Worm (Caenorhabditis elegans) whole organism, L4 larva: ENCODE results near the gene F49C12.7.

Experiments used
- duxl-1 ChIP-seq: sonication (generic microtip); optimal IDR thresholded peaks from 2 replicates; lab custom pipeline; 2016; ENCODE audit warnings: mild to moderate bottlenecking, missing genetic modification characterization, moderate library complexity, missing compliant biosample characterization; ENCODE audit not compliant: poor library complexity
- lin-15B ChIP-seq: fragments of 150-350 bp; sonication (generic microtip); optimal IDR thresholded peaks from 3 replicates; lab custom pipeline; 2014; ENCODE audit warnings: missing biosample characterization, missing genetic modification characterization
- lin-39 ChIP-seq: fragments of 150-350 bp; optimal IDR thresholded peaks from 2 replicates; lab custom pipeline; 2014; ENCODE audit warnings: missing biosample characterization, missing genetic modification reagents, missing genetic modification characterization
- lsy-2 ChIP-seq, 2 experiments: fragments of 150-350 bp in 1 of 2; sonication (generic microtip) in 1 of 2; optimal IDR thresholded peaks; 2 replicates each; lab custom pipeline; 2014 to 2017; ENCODE audit warnings: missing biosample characterization in 2 of 2, missing genetic modification characterization in 2 of 2
- mep-1 ChIP-seq: fragments of 150-350 bp; sonication (generic microtip); optimal IDR thresholded peaks from 3 replicates; lab custom pipeline; 2014; ENCODE audit warnings: missing biosample characterization, missing genetic modification characterization
- nhr-76 ChIP-seq: fragments of 150-350 bp; optimal IDR thresholded peaks from 2 replicates; lab custom pipeline; 2014; ENCODE audit warnings: missing biosample characterization, missing genetic modification characterization
- nhr-77 ChIP-seq: fragments of 150-350 bp; optimal IDR thresholded peaks from 2 replicates; lab custom pipeline; 2014; ENCODE audit warnings: missing biosample characterization, missing genetic modification characterization
- unc-130 ChIP-seq: sonication (generic microtip); optimal IDR thresholded peaks from 2 replicates; lab custom pipeline; 2016; ENCODE audit warnings: missing genetic modification reagents, missing genetic modification characterization, missing compliant biosample characterization
- unc-62 ChIP-seq, 3 experiments: fragments of 150-350 bp in 1 of 3; sonication (generic microtip); optimal IDR thresholded peaks in 2 of 3; peaks in 1 of 3; 1 replicate in 1 of 3; 2 replicates in 2 of 3; lab custom pipeline; 2014 to 2017; ENCODE audit warnings: missing biosample characterization in 3 of 3, missing genetic modification characterization in 3 of 3, missing genetic modification reagents in 3 of 3, missing genotype in 1 of 3
- zag-1 ChIP-seq: fragments of 150-350 bp; optimal IDR thresholded peaks from 2 replicates; lab custom pipeline; 2014; ENCODE audit warnings: missing biosample characterization, missing genetic modification characterization

DNA sequence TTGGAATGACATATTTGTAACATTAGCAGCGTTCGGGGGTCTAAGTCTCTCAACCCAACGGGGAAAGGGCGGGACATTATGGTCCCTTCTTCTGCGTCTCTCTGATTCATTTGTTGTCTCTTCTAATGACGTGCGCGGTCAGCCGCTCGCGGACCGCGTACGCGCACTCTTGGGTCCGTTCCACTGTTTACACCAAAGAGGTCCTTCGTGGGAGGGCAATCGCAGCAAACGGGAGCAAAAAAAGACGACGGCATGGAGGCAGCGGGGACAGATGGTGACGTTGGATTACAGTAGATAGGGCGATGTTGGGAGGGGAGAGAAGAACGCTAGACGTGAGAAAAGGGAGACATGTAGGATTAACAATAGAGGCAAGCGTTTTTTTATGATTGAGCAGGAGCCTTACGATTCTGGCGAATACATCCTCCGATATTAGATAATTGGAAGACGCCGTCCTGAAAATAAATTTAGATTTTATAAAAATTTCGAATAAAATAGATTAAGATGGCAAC lies 48.9 kb downstream of the F49C12.7 start, which contains the start of gene flh-1:
- no peak for TF ChIP-seq lsy-2 (tag; optimal IDR thresholded peaks at IDR 0.05; lab: Kevin White, UChicago)
- TF ChIP-seq mep-1 (tag; lab: Kevin White, UChicago), result no peak
- no peak for TF ChIP-seq lin-15B (tag; lab: Kevin White, UChicago)
- TF ChIP-seq lin-39 (tag; lab: Kevin White, UChicago), result no peak
- no peak for TF ChIP-seq unc-62 (GFP tag; optimal IDR thresholded peaks at IDR 0.05 in 1 of 2; lab: Kevin White, UChicago)
- TF ChIP-seq unc-62 (tag; optimal IDR thresholded peaks at IDR 0.05; lab: Kevin White, UChicago), result no peak
- no peak for TF ChIP-seq duxl-1
- no peak for TF ChIP-seq zag-1 (tag; lab: Kevin White, UChicago)
- no peak for TF ChIP-seq nhr-76
- TF ChIP-seq nhr-77 (tag; lab: Kevin White, UChicago), result no peak
- TF ChIP-seq unc-130 (GFP tag; lab: Kevin White, UChicago), result no peak
